Worm (Caenorhabditis elegans) whole organism, L3 larva: ENCODE data around the gene lam-1.

Source experiments
- nhr-28 ChIP-seq: fragments of 150-350 bp; optimal IDR thresholded peaks from 2 replicates; lab custom pipeline; 2014; ENCODE audit warnings: missing biosample characterization, missing genetic modification characterization
- ztf-11 ChIP-seq: fragments of 150-350 bp; optimal IDR thresholded peaks from 2 replicates; lab custom pipeline; 2014; ENCODE audit warnings: missing biosample characterization, missing genetic modification characterization

ce11 chrIV:5195531-5195930 is 22.4 kb downstream of the lam-1 start, which contains the start of gene gpa-18:
- TF ChIP-seq ztf-11 (tag; lab: Kevin White, UChicago), result no peak
- TF ChIP-seq nhr-28 (tag; lab: Kevin White, UChicago), result no peak
